Fruit fly (Drosophila melanogaster) whole organism, wandering third instar larva: ENCODE data around the gene brwl.

Source experiments
- GATAd ChIP-seq: sonication (Bioruptor generic); optimal IDR thresholded peaks from 2 replicates; lab custom pipeline; 2016; ENCODE audit warnings: missing biosample characterization, missing genetic modification characterization
- dmrt93B ChIP-seq: fragments of 200-800 bp; sonication (Bioruptor generic); optimal IDR thresholded peaks from 2 replicates; lab custom pipeline; 2018; ENCODE audit warnings: missing biosample characterization, mild to moderate bottlenecking, missing genetic modification characterization
- sage ChIP-seq: fragments of 200-800 bp; sonication (Bioruptor generic); optimal IDR thresholded peaks from 2 replicates; lab custom pipeline; 2016; ENCODE audit warnings: missing biosample characterization, mild to moderate bottlenecking, missing genetic modification characterization
- usp ChIP-seq: fragments of >200 bp; optimal IDR thresholded peaks from 2 replicates; lab custom pipeline; 2017; ENCODE audit warnings: missing biosample characterization, missing genetic modification characterization

DNA sequence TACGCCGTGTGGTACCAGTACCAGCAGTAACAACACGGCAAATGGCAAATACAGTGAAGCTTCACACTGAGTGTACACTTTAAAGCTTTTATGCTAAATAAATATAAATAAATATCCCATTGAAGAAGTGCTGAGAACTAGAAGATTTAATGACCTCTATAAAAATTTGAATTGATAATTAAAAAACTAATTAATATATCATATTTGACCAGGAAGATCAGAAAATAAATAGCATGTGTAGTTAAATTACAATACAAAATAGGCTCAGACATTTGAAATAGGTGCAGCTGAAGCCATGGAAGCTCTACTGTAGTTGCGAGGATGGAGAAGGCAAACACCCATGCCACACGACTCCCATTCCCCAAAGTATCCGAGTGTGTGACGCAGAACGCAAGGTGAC is 4.2 kb upstream of the brwl start:
- no peak for TF ChIP-seq usp
- TF ChIP-seq dmrt93B (GFP tag; lab: Kevin White, UChicago): no peak
- no peak for TF ChIP-seq GATAd (GFP tag; lab: Kevin White, UChicago)
- TF ChIP-seq sage (GFP tag; lab: Kevin White, UChicago): no peak
